Fruit fly (Drosophila melanogaster) whole organism, prepupa: ENCODE measurements around the gene mad2.

Experiments used
- Blimp-1 ChIP-seq: fragments of 200-800 bp; sonication (Bioruptor generic); optimal IDR thresholded peaks from 3 replicates; lab custom pipeline; 2017; ENCODE audit warnings: missing biosample characterization, missing genetic modification characterization, mild to moderate bottlenecking, moderate library complexity, missing genetic modification reagents
- CG10631 ChIP-seq: fragments of 200-800 bp; sonication (Bioruptor generic); optimal IDR thresholded peaks from 2 replicates; lab custom pipeline; 2016; ENCODE audit warnings: missing biosample characterization, missing genetic modification characterization
- CG10669 ChIP-seq: fragments of 200-800 bp; sonication (Bioruptor generic); optimal IDR thresholded peaks from 3 replicates; lab custom pipeline; 2018; ENCODE audit warnings: missing biosample characterization, mild to moderate bottlenecking, missing genetic modification characterization, moderate library complexity
- CG11294 ChIP-seq: fragments of 200-800 bp; sonication (Bioruptor generic); IDR thresholded peaks from 2 replicates; pipeline ENCODE4 v1.3.6; 2022; ENCODE audit warnings: missing biosample characterization, missing genetic modification characterization
- CG11762 ChIP-seq: fragments of 200-800 bp; sonication (Bioruptor generic); optimal IDR thresholded peaks from 3 replicates; lab custom pipeline; 2016; ENCODE audit warnings: missing biosample characterization, missing genetic modification characterization; ENCODE audit not compliant: insufficient read depth
- CG11902 ChIP-seq: fragments of 200-800 bp; sonication (Bioruptor generic); optimal IDR thresholded peaks from 3 replicates; lab custom pipeline; 2016; ENCODE audit warnings: missing biosample characterization, missing genetic modification characterization
- CG15336 ChIP-seq: fragments of 200-800 bp; sonication (Bioruptor generic); IDR thresholded peaks from 2 replicates; pipeline ENCODE4 v1.3.6; 2022; ENCODE audit warnings: missing biosample characterization, missing genetic modification characterization
- CG1621 ChIP-seq: fragments of 200-800 bp; sonication (Bioruptor generic); optimal IDR thresholded peaks from 3 replicates; lab custom pipeline; 2018; ENCODE audit warnings: missing biosample characterization, mild to moderate bottlenecking, missing genetic modification characterization
- CG16779 ChIP-seq: fragments of 200-800 bp; sonication (Bioruptor generic); optimal IDR thresholded peaks from 3 replicates; lab custom pipeline; 2017; ENCODE audit warnings: missing biosample characterization, mild to moderate bottlenecking, missing genetic modification characterization
- CG3032 ChIP-seq: fragments of 200-800 bp; optimal IDR thresholded peaks from 2 replicates; lab custom pipeline; 2019; ENCODE audit warnings: missing biosample characterization, mild to moderate bottlenecking, missing genetic modification characterization, moderate library complexity
- CG31627 ChIP-seq: fragments of 200-800 bp; sonication (Bioruptor generic); optimal IDR thresholded peaks from 3 replicates; lab custom pipeline; 2016; ENCODE audit warnings: missing biosample characterization, missing genetic modification characterization
- CG34406 ChIP-seq: fragments of 200-800 bp; sonication (Bioruptor generic); optimal IDR thresholded peaks from 3 replicates; lab custom pipeline; 2016; ENCODE audit warnings: missing biosample characterization, missing genetic modification characterization
- CG3919 ChIP-seq: fragments of 200-800 bp; sonication (Bioruptor generic); optimal IDR thresholded peaks from 3 replicates; lab custom pipeline; 2016; ENCODE audit warnings: missing biosample characterization, missing genetic modification characterization
- CG4318 ChIP-seq: fragments of 200-800 bp; sonication (Bioruptor generic); optimal IDR thresholded peaks from 3 replicates; lab custom pipeline; 2017; ENCODE audit warnings: missing biosample characterization, mild to moderate bottlenecking, missing genetic modification characterization
- CG6276 ChIP-seq: fragments of 200-800 bp; sonication (Bioruptor generic); optimal IDR thresholded peaks from 2 replicates; lab custom pipeline; 2017; ENCODE audit warnings: missing biosample characterization, mild to moderate bottlenecking, missing genetic modification characterization
- CG6792 ChIP-seq: fragments of 200-800 bp; sonication (Bioruptor generic); optimal IDR thresholded peaks from 3 replicates; lab custom pipeline; 2016; ENCODE audit warnings: missing biosample characterization, missing genetic modification characterization
- CG6808 ChIP-seq: fragments of 200-800 bp; sonication (Bioruptor generic); optimal IDR thresholded peaks from 3 replicates; lab custom pipeline; 2017; ENCODE audit warnings: missing biosample characterization, missing genetic modification characterization, mild to moderate bottlenecking, moderate library complexity, missing genetic modification reagents
- CG6854 ChIP-seq: fragments of 200-800 bp; sonication (Bioruptor generic); optimal IDR thresholded peaks from 2 replicates; lab custom pipeline; 2017; ENCODE audit warnings: missing biosample characterization, mild to moderate bottlenecking, missing genetic modification characterization
- CG8119 ChIP-seq: fragments of 200-800 bp; sonication (Bioruptor generic); IDR thresholded peaks from 3 replicates; pipeline ENCODE4 v1.3.6; 2022; ENCODE audit warnings: missing biosample characterization, missing genetic modification characterization
- CG8319 ChIP-seq: fragments of 200-800 bp; sonication (Bioruptor generic); optimal IDR thresholded peaks from 3 replicates; lab custom pipeline; 2016; ENCODE audit warnings: missing biosample characterization, missing genetic modification characterization
- CG8632 ChIP-seq: fragments of 200-800 bp; sonication (Bioruptor generic); optimal IDR thresholded peaks from 3 replicates; lab custom pipeline; 2016; ENCODE audit warnings: missing biosample characterization, missing genetic modification characterization
- CG9139 ChIP-seq: fragments of 200-800 bp; sonication (Bioruptor generic); optimal IDR thresholded peaks from 3 replicates; lab custom pipeline; 2017; ENCODE audit warnings: missing biosample characterization, mild to moderate bottlenecking, missing genetic modification characterization
- Eip75B ChIP-seq: fragments of 200-800 bp; sonication (Bioruptor generic); optimal IDR thresholded peaks from 3 replicates; lab custom pipeline; 2016; ENCODE audit warnings: missing biosample characterization, missing genetic modification characterization
- Eip78C ChIP-seq: fragments of 200-800 bp; sonication (Bioruptor generic); peaks from one replicate; lab custom pipeline; 2016; ENCODE audit warnings: missing biosample characterization, missing genetic modification characterization
- Eip93F ChIP-seq: fragments of 200-800 bp; sonication (Bioruptor generic); optimal IDR thresholded peaks from 2 replicates; lab custom pipeline; 2016; ENCODE audit warnings: missing biosample characterization, mild to moderate bottlenecking, missing genetic modification characterization
- Ets21C ChIP-seq: fragments of 200-800 bp; sonication (Bioruptor generic); optimal IDR thresholded peaks from 3 replicates; lab custom pipeline; 2016; ENCODE audit warnings: missing biosample characterization, missing genetic modification characterization
- Ets96B ChIP-seq: fragments of 200-800 bp; optimal IDR thresholded peaks from 2 replicates; lab custom pipeline; 2019; ENCODE audit warnings: missing biosample characterization, mild to moderate bottlenecking, missing genetic modification characterization, moderate library complexity
- Hr38 ChIP-seq: sonication (Bioruptor generic); optimal IDR thresholded peaks from 2 replicates; lab custom pipeline; 2016; ENCODE audit warnings: missing biosample characterization, missing genetic modification characterization
- Hr39 ChIP-seq: fragments of 200-800 bp; sonication (Bioruptor generic); optimal IDR thresholded peaks from 2 replicates; lab custom pipeline; 2016; ENCODE audit warnings: missing biosample characterization, missing genetic modification characterization
- Hr4 ChIP-seq: fragments of 200-800 bp; sonication (Bioruptor generic); optimal IDR thresholded peaks from 3 replicates; lab custom pipeline; 2016; ENCODE audit warnings: missing biosample characterization, missing genetic modification characterization
- Lpt ChIP-seq: fragments of 200-800 bp; sonication (Bioruptor generic); optimal IDR thresholded peaks from 3 replicates; lab custom pipeline; 2016; ENCODE audit warnings: missing biosample characterization, missing genetic modification characterization
- OdsH ChIP-seq: fragments of 200-800 bp; sonication (Bioruptor generic); optimal IDR thresholded peaks from 3 replicates; lab custom pipeline; 2016; ENCODE audit warnings: missing biosample characterization, missing genetic modification characterization
- Smox ChIP-seq: fragments of 200-800 bp; sonication (Bioruptor generic); optimal IDR thresholded peaks from 3 replicates; lab custom pipeline; 2016; ENCODE audit warnings: missing biosample characterization, missing genetic modification characterization
- Sox102F ChIP-seq: fragments of 200-800 bp; sonication (Bioruptor generic); optimal IDR thresholded peaks from 2 replicates; lab custom pipeline; 2016; ENCODE audit warnings: missing biosample characterization, mild to moderate bottlenecking, missing genetic modification characterization
- Sox14 ChIP-seq: fragments of 200-800 bp; sonication (Bioruptor generic); optimal IDR thresholded peaks from 3 replicates; lab custom pipeline; 2016; ENCODE audit warnings: missing biosample characterization, missing genetic modification characterization
- Sox15 ChIP-seq: fragments of 200-800 bp; sonication (Bioruptor generic); optimal IDR thresholded peaks from 3 replicates; lab custom pipeline; 2016; ENCODE audit warnings: missing biosample characterization, missing genetic modification characterization
- achi ChIP-seq: fragments of 200-800 bp; sonication (Bioruptor generic); optimal IDR thresholded peaks from 3 replicates; lab custom pipeline; 2016; ENCODE audit warnings: missing biosample characterization, missing genetic modification characterization
- cyc ChIP-seq: fragments of 200-800 bp; sonication (Bioruptor generic); optimal IDR thresholded peaks from 3 replicates; lab custom pipeline; 2016; ENCODE audit warnings: missing biosample characterization, missing genetic modification characterization
- dac ChIP-seq: fragments of 200-800 bp; sonication (Bioruptor generic); optimal IDR thresholded peaks from 2 replicates; lab custom pipeline; 2017; ENCODE audit warnings: missing biosample characterization, mild to moderate bottlenecking, missing genetic modification characterization
- esn ChIP-seq: fragments of 200-800 bp; sonication (Bioruptor generic); optimal IDR thresholded peaks from 2 replicates; lab custom pipeline; 2016; ENCODE audit warnings: missing biosample characterization, mild to moderate bottlenecking, missing genetic modification characterization, moderate library complexity
- fd59A ChIP-seq: fragments of 200-800 bp; sonication (Bioruptor generic); optimal IDR thresholded peaks from 2 replicates; lab custom pipeline; 2017; ENCODE audit warnings: missing biosample characterization, mild to moderate bottlenecking, missing genetic modification characterization, missing genetic modification reagents
- fd85E ChIP-seq: fragments of 200-800 bp; sonication (Bioruptor generic); optimal IDR thresholded peaks from 3 replicates; lab custom pipeline; 2016; ENCODE audit warnings: missing biosample characterization, missing genetic modification characterization
- fkh ChIP-seq: fragments of 200-800 bp; sonication (Bioruptor generic); optimal IDR thresholded peaks from 3 replicates; lab custom pipeline; 2017; ENCODE audit warnings: missing biosample characterization, mild to moderate bottlenecking, missing genetic modification characterization, moderate library complexity
- net ChIP-seq: fragments of 200-800 bp; sonication (Bioruptor generic); optimal IDR thresholded peaks from 3 replicates; lab custom pipeline; 2016; ENCODE audit warnings: missing biosample characterization, missing genetic modification characterization
- pdm3 ChIP-seq: fragments of 200-800 bp; sonication (Bioruptor generic); optimal IDR thresholded peaks from 3 replicates; lab custom pipeline; 2016; ENCODE audit warnings: missing biosample characterization, missing genetic modification characterization
- salr ChIP-seq, 2 experiments: fragments of 200-800 bp; sonication (Bioruptor generic); optimal IDR thresholded peaks; 3 replicates each; lab custom pipeline; 2016 to 2018; ENCODE audit warnings: missing biosample characterization in 2 of 2, missing genetic modification characterization in 2 of 2, mild to moderate bottlenecking in 1 of 2
- spab ChIP-seq: fragments of 200-800 bp; sonication (Bioruptor generic); optimal IDR thresholded peaks from 2 replicates; lab custom pipeline; 2017; ENCODE audit warnings: missing biosample characterization, mild to moderate bottlenecking, missing genetic modification characterization, missing genetic modification reagents
- ss ChIP-seq, 2 experiments: fragments of 200-800 bp; sonication (Bioruptor generic); optimal IDR thresholded peaks; 2 replicates in 1 of 2; 3 replicates in 1 of 2; lab custom pipeline; 2017 to 2018; ENCODE audit warnings: mild to moderate bottlenecking in 2 of 2, missing biosample characterization in 2 of 2, missing genetic modification characterization in 2 of 2, moderate library complexity in 1 of 2
- svp ChIP-seq: fragments of 200-800 bp; sonication (Bioruptor generic); peaks from one replicate; lab custom pipeline; 2016; ENCODE audit warnings: missing biosample characterization, missing genetic modification characterization
- topi ChIP-seq: fragments of 200-800 bp; sonication (Bioruptor generic); optimal IDR thresholded peaks from 3 replicates; lab custom pipeline; 2016; ENCODE audit warnings: missing biosample characterization, missing genetic modification characterization

mad2 gene

dm6 chr3L:5855098-5855497 lies 42.2 kb upstream of the mad2 start (continued):
- TF ChIP-seq CG4318 (GFP tag; lab: Kevin White, UChicago) (no peak), Eip93F (GFP tag; lab: Kevin White, UChicago) (no peak)
- TF ChIP-seq, all 60 proteins: peak for 7

- TF ChIP-seq Sox102F (GFP tag; lab: Kevin White, UChicago) (peak; percentile 51), CG34406 (GFP tag; lab: Kevin White, UChicago) (peak; percentile 11), CG15336 (GFP tag; lab: Robert Waterston, UW) (no peak), CG6854 (GFP tag; lab: Kevin White, UChicago) (no peak), svp (GFP tag; lab: Kevin White, UChicago) (peak; percentile 85), CG8319 (GFP tag; lab: Kevin White, UChicago) (no peak), net (GFP tag; lab: Kevin White, UChicago) (no peak), pdm3 (GFP tag; lab: Kevin White, UChicago) (peak; percentile 19), OdsH (GFP tag; lab: Kevin White, UChicago) (peak; percentile 22), CG3919 (GFP tag; lab: Kevin White, UChicago) (peak; percentile 10), CG6792 (GFP tag; lab: Kevin White, UChicago) (peak; percentile 57), dac (GFP tag; lab: Kevin White, UChicago) (no peak), Sox15 (GFP tag; lab: Kevin White, UChicago) (peak; percentile 6), Eip93F (GFP tag; lab: Kevin White, UChicago) (no peak), Ets96B (tag; lab: Kevin White, UChicago) (peak; percentile 55), CG8119 (GFP tag; lab: Robert Waterston, UW) (no peak), CG31627 (peak; percentile 45), Hr38 (GFP tag; lab: Kevin White, UChicago) (no peak), CG6808 (GFP tag; lab: Kevin White, UChicago) (peak; percentile 43), achi (peak; percentile 38), cyc (GFP tag; lab: Kevin White, UChicago) (peak; percentile 40), fd59A (peak; percentile 48), CG4318 (GFP tag; lab: Kevin White, UChicago) (no peak), Smox (GFP tag; lab: Kevin White, UChicago) (peak; percentile 50), CG11762 (no peak), Lpt (no peak), CG6276 (GFP tag; lab: Kevin White, UChicago) (no peak), CG1621 (tag; lab: Kevin White, UChicago) (no peak), fd85E (GFP tag; lab: Kevin White, UChicago) (no peak), Sox14 (GFP tag; lab: Kevin White, UChicago) (peak; percentile 49), CG10669 (GFP tag; lab: Kevin White, UChicago) (peak; percentile 35), CG8632 (GFP tag; lab: Kevin White, UChicago) (no peak), topi (GFP tag; lab: Kevin White, UChicago) (peak; percentile 60), CG11902 (GFP tag; lab: Kevin White, UChicago) (peak; percentile 45), Hr4 (GFP tag; lab: Kevin White, UChicago) (no peak), CG9139 (GFP tag; lab: Kevin White, UChicago) (no peak), Blimp-1 (GFP tag; lab: Kevin White, UChicago) (peak; percentile 22), ss (GFP tag; optimal IDR thresholded peaks at IDR 0.05; lab: Kevin White, UChicago) (peak in 1 of 2 experiments; percentile 51), CG10631 (peak; percentile 36), Ets21C (GFP tag; lab: Kevin White, UChicago) (peak; percentile 3), CG11294 (GFP tag; lab: Robert Waterston, UW) (no peak), esn (GFP tag; lab: Kevin White, UChicago) (peak; percentile 64), salr (GFP tag; optimal IDR thresholded peaks at IDR 0.05; lab: Kevin White, UChicago) (no peak), Hr39 (GFP tag; lab: Kevin White, UChicago) (peak; percentile 45), fkh (GFP tag; lab: Kevin White, UChicago) (no peak), Eip75B (GFP tag; lab: Kevin White, UChicago) (no peak), CG3032 (peak; percentile 66), spab (GFP tag; lab: Kevin White, UChicago) (peak; percentile 48), CG16779 (tag; lab: Kevin White, UChicago) (no peak), Eip78C (GFP tag; lab: Kevin White, UChicago) (peak; percentile 75)
Measured at dm6 chr3L:5851636-5852035, 38.7 kb upstream of the mad2 start.
